Worm (Caenorhabditis elegans) whole organism, L4 larva: ENCODE measurements around the gene zzz-1.

Experiments
- F37D6.2 ChIP-seq: sonication (generic microtip); optimal IDR thresholded peaks from 2 replicates; lab custom pipeline; 2016; ENCODE audit warnings: mild to moderate bottlenecking, missing genetic modification characterization, missing compliant biosample characterization
- Y75B8A.6 ChIP-seq: fragments of 200-800 bp; sonication (Bioruptor generic); IDR thresholded peaks from 2 replicates; pipeline ENCODE4 v1.3.6; 2022; ENCODE audit warnings: missing genetic modification reagents, missing genetic modification characterization, missing compliant biosample characterization
- ZK546.5 ChIP-seq, 2 experiments: sonication (generic microtip); optimal IDR thresholded peaks; 2 replicates each; lab custom pipeline; 2017; ENCODE audit warnings: missing biosample characterization in 2 of 2, missing genetic modification characterization in 2 of 2
- aha-1 ChIP-seq: fragments of 150-350 bp; peaks from one replicate; lab custom pipeline; 2014; ENCODE audit warnings: missing biosample characterization, missing genetic modification characterization
- ama-1 ChIP-seq: fragments of 150-350 bp; optimal IDR thresholded peaks from 2 replicates; lab custom pipeline; 2014; ENCODE audit warnings: inconsistent platforms, mixed read lengths
- cey-2 ChIP-seq: sonication (generic microtip); optimal IDR thresholded peaks from 3 replicates; lab custom pipeline; 2017; ENCODE audit warnings: missing genetic modification characterization, mild to moderate bottlenecking, missing compliant biosample characterization, antibody characterized with exemption, borderline replicate concordance; ENCODE audit not compliant: insufficient read depth
- ctbp-1 ChIP-seq: fragments of 200-800 bp; sonication (Bioruptor generic); IDR thresholded peaks from 2 replicates; pipeline ENCODE4 v1.3.6; 2022; ENCODE audit warnings: missing genetic modification reagents, missing genetic modification characterization, missing compliant biosample characterization
- dmd-6 ChIP-seq: fragments of 200-800 bp; sonication (Bioruptor generic); IDR thresholded peaks from 2 replicates; pipeline ENCODE4 v1.3.6; 2022; ENCODE audit warnings: missing genetic modification reagents, missing genetic modification characterization, missing compliant biosample characterization
- egl-27 ChIP-seq: sonication (generic microtip); optimal IDR thresholded peaks from 3 replicates; lab custom pipeline; 2017; ENCODE audit warnings: missing biosample characterization, missing genetic modification reagents, missing genetic modification characterization
- egl-43 ChIP-seq: fragments of 200-800 bp; sonication (Bioruptor generic); IDR thresholded peaks from 2 replicates; pipeline ENCODE4 v1.3.6; 2022; ENCODE audit warnings: missing genetic modification reagents, missing genetic modification characterization, missing compliant biosample characterization
- fkh-10 ChIP-seq: fragments of 150-350 bp; optimal IDR thresholded peaks from 2 replicates; lab custom pipeline; 2014; ENCODE audit warnings: missing biosample characterization, missing genetic modification reagents, missing genetic modification characterization
- gei-8 ChIP-seq: fragments of 200-800 bp; sonication (Bioruptor generic); optimal IDR thresholded peaks from 2 replicates; lab custom pipeline; 2018; ENCODE audit warnings: mild to moderate bottlenecking, missing genetic modification characterization, missing compliant biosample characterization
- hmg-1.1 ChIP-seq: fragments of 200-800 bp; sonication (Bioruptor generic); IDR thresholded peaks from 2 replicates; pipeline ENCODE4 v1.3.6; 2022; ENCODE audit warnings: missing genetic modification reagents, missing genetic modification characterization, missing compliant biosample characterization
- jun-1 ChIP-seq: fragments of 150-350 bp; optimal IDR thresholded peaks from 2 replicates; lab custom pipeline; 2014; ENCODE audit warnings: missing biosample characterization, missing genetic modification reagents, missing genetic modification characterization
- lin-15B ChIP-seq: fragments of 150-350 bp; sonication (generic microtip); optimal IDR thresholded peaks from 3 replicates; lab custom pipeline; 2014; ENCODE audit warnings: missing biosample characterization, missing genetic modification characterization
- lin-38 ChIP-seq: fragments of 200-800 bp; sonication (Bioruptor generic); IDR thresholded peaks from 2 replicates; pipeline ENCODE4 v1.3.6; 2022; ENCODE audit warnings: missing genetic modification reagents, missing genetic modification characterization, missing compliant biosample characterization
- lir-3 ChIP-seq: sonication (generic microtip); optimal IDR thresholded peaks from 2 replicates; lab custom pipeline; 2016; ENCODE audit warnings: mild to moderate bottlenecking, missing genetic modification characterization, missing compliant biosample characterization
- lsy-2 ChIP-seq, 2 experiments: fragments of 150-350 bp in 1 of 2; sonication (generic microtip) in 1 of 2; optimal IDR thresholded peaks; 2 replicates each; lab custom pipeline; 2014 to 2017; ENCODE audit warnings: missing biosample characterization in 2 of 2, missing genetic modification characterization in 2 of 2
- madf-5 ChIP-seq, 2 experiments: fragments of 200-800 bp; sonication (Bioruptor generic); IDR thresholded peaks; 2 replicates each; pipeline ENCODE4 v1.3.6; 2022; ENCODE audit warnings: missing compliant biosample characterization in 2 of 2, missing genetic modification characterization in 2 of 2
- mdl-1 ChIP-seq, 2 experiments: fragments of 150-350 bp in 1 of 2; sonication (generic microtip) in 1 of 2; optimal IDR thresholded peaks; 2 replicates each; lab custom pipeline; 2014 to 2017; ENCODE audit warnings: missing biosample characterization in 2 of 2, missing genetic modification characterization in 2 of 2
- mdt-29 ChIP-seq: fragments of 200-800 bp; sonication (Bioruptor generic); IDR thresholded peaks from 2 replicates; pipeline ENCODE4 v1.3.6; 2022; ENCODE audit warnings: missing genetic modification reagents, missing genetic modification characterization, missing compliant biosample characterization
- mxl-2 ChIP-seq: fragments of 200-800 bp; sonication (Bioruptor generic); conservative IDR thresholded peaks from 2 replicates; pipeline ENCODE4 v1.3.6; 2022; ENCODE audit warnings: missing genetic modification reagents, missing genetic modification characterization, missing compliant biosample characterization
- nhr-25 ChIP-seq: sonication (generic microtip); optimal IDR thresholded peaks from 2 replicates; lab custom pipeline; 2017; ENCODE audit warnings: missing genetic modification characterization, mild to moderate bottlenecking, missing compliant biosample characterization, antibody characterized with exemption, moderate library complexity, borderline replicate concordance; ENCODE audit not compliant: insufficient read depth
- nhr-77 ChIP-seq: fragments of 150-350 bp; optimal IDR thresholded peaks from 2 replicates; lab custom pipeline; 2014; ENCODE audit warnings: missing biosample characterization, missing genetic modification characterization
- sdz-12 ChIP-seq: fragments of 200-800 bp; sonication (Bioruptor generic); optimal IDR thresholded peaks from 2 replicates; lab custom pipeline; 2018; ENCODE audit warnings: mild to moderate bottlenecking, missing genetic modification characterization, missing compliant biosample characterization
- set-16 ChIP-seq: fragments of 200-800 bp; sonication (Bioruptor generic); IDR thresholded peaks from 2 replicates; pipeline ENCODE4 v1.3.6; 2022; ENCODE audit warnings: missing genetic modification reagents, missing genetic modification characterization, missing compliant biosample characterization
- snpc-4 ChIP-seq: fragments of 150-350 bp; optimal IDR thresholded peaks from 2 replicates; lab custom pipeline; 2014; ENCODE audit warnings: missing biosample characterization, missing genetic modification characterization
- spr-1 ChIP-seq: sonication (generic microtip); optimal IDR thresholded peaks from 2 replicates; lab custom pipeline; 2016; ENCODE audit warnings: mild to moderate bottlenecking, missing genetic modification characterization, missing compliant biosample characterization
- tra-1 ChIP-seq: fragments of 200-800 bp; sonication (Bioruptor generic); IDR thresholded peaks from 2 replicates; pipeline ENCODE4 v1.3.6; 2022; ENCODE audit warnings: missing genetic modification reagents, missing genetic modification characterization, missing compliant biosample characterization
- unc-39 ChIP-seq: sonication (generic microtip); optimal IDR thresholded peaks from 2 replicates; lab custom pipeline; 2017; ENCODE audit warnings: missing biosample characterization, missing genetic modification characterization
- unc-62 ChIP-seq, 3 experiments: fragments of 150-350 bp in 1 of 3; sonication (generic microtip); optimal IDR thresholded peaks in 2 of 3; peaks in 1 of 3; 1 replicate in 1 of 3; 2 replicates in 2 of 3; lab custom pipeline; 2014 to 2017; ENCODE audit warnings: missing biosample characterization in 3 of 3, missing genetic modification characterization in 3 of 3, missing genetic modification reagents in 3 of 3, missing genotype in 1 of 3
- vab-7 ChIP-seq: fragments of 200-800 bp; sonication (Bioruptor generic); IDR thresholded peaks from 2 replicates; pipeline ENCODE4 v1.3.6; 2022; ENCODE audit warnings: missing genetic modification reagents, missing genetic modification characterization, missing compliant biosample characterization
- zfp-2 ChIP-seq: sonication (generic microtip); optimal IDR thresholded peaks from 2 replicates; lab custom pipeline; 2016; ENCODE audit warnings: mild to moderate bottlenecking, missing genetic modification characterization, missing compliant biosample characterization

zzz-1 gene

DNA sequence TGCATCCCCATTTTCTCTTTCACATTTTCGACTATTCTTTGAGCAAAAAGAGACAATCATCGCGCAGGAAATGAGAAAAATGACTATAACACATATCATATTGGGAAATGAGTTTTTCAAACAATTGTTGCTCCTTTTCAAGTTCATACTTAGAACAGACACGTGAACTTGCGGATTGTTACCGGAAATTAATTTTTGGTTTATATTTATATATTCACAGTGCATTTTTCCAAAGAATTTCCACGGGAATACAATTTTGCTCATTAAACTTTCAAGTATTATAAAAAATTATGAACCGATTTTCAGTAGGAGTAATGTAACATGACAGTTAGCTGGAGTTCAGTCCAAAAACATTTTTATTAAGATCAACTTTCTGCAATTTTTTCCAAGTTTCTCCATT, 14.3 kb upstream of the zzz-1 start, which contains the start of gene F58B4.7:
F58B4.7 (minus strand) TSS at position 101 of the 400 bp plus-strand sequence.
- TF ChIP-seq unc-39 (no peak), aha-1 (tag; lab: Kevin White, UChicago) (peak; percentile 12)

DNA sequence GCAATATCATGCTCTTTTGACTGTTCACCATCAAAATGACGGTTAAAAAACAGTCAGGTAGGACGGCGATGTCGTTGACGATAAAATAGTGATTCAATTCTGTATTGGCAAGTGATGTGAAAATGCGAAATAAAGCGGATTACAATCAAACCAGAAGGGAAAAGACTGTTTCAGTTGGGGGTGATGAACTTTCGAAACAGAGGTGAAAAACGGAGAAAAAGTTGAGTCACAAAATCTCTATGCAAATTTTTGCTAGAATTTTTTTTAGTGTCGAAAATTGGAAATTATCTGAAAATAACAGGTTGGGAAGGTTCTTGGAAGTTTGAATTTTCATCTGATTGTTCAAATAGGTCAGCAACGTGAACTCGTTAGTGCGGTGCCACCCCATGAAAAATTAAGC, 12.8 kb upstream of the zzz-1 start, which contains the start of gene nas-31:
nas-31 (minus strand) TSS at position 101 of the 400 bp plus-strand sequence.
- TF ChIP-seq unc-62 (GFP tag; optimal IDR thresholded peaks at IDR 0.05 in 1 of 2; lab: Kevin White, UChicago) (peak in 1 of 2 experiments; percentile 58), unc-62 (tag; optimal IDR thresholded peaks at IDR 0.05; lab: Kevin White, UChicago) (no peak), ama-1 (lab: Kevin White, UChicago) (no peak), snpc-4 (tag; lab: Kevin White, UChicago) (no peak), lin-38 (GFP tag; lab: Robert Waterston, UW) (no peak), hmg-1.1 (GFP tag; lab: Robert Waterston, UW) (no peak), aha-1 (tag; lab: Kevin White, UChicago) (peak; percentile 36)
- TF ChIP-seq, all 104 proteins: peak for 2

ce11 chrV:10918373-10918772, 9.4 kb upstream of the zzz-1 start, which contains the start of gene F58B4.2:
TSS of gene F58B4.2 (minus strand) at chrV:10918473.
- TF ChIP-seq set-16 (GFP tag; lab: Robert Waterston, UW) (no peak), mdl-1 (tag; optimal IDR thresholded peaks at IDR 0.05; lab: Kevin White, UChicago) (no peak), tra-1 (GFP tag; lab: Robert Waterston, UW) (no peak), fkh-10 (GFP tag; lab: Kevin White, UChicago) (no peak), sdz-12 (no peak), cey-2 (tag; lab: Kevin White, UChicago) (no peak), F37D6.2 (no peak), lin-15B (tag; lab: Kevin White, UChicago) (no peak)

ce11 chrV:10915922-10916321, 7.0 kb upstream of the zzz-1 start:
- TF ChIP-seq zfp-2 (tag; lab: Kevin White, UChicago) (no peak), lir-3 (tag; lab: Kevin White, UChicago) (no peak), nhr-25 (tag; lab: Kevin White, UChicago) (no peak), tra-1 (GFP tag; lab: Robert Waterston, UW) (no peak), vab-7 (GFP tag; lab: Robert Waterston, UW) (no peak), gei-8 (GFP tag; lab: Kevin White, UChicago) (no peak), sdz-12 (no peak), mdt-29 (GFP tag; lab: Robert Waterston, UW) (no peak), Y75B8A.6 (GFP tag; lab: Robert Waterston, UW) (no peak), egl-43 (GFP tag; lab: Robert Waterston, UW) (no peak), dmd-6 (GFP tag; lab: Robert Waterston, UW) (no peak), madf-5 (GFP tag; IDR thresholded peaks at IDR 0.05; lab: Robert Waterston, UW) (no peak), jun-1 (tag; lab: Kevin White, UChicago) (no peak), ctbp-1 (GFP tag; lab: Robert Waterston, UW) (no peak), mxl-2 (GFP tag; lab: Robert Waterston, UW) (no peak), egl-27 (no peak)

ce11 chrV:10909959-10910358, 988 bp upstream of the zzz-1 start:
- TF ChIP-seq spr-1 (no peak), nhr-77 (tag; lab: Kevin White, UChicago) (no peak), madf-5 (GFP tag; IDR thresholded peaks at IDR 0.05; lab: Robert Waterston, UW) (no peak), lsy-2 (tag; optimal IDR thresholded peaks at IDR 0.05; lab: Kevin White, UChicago) (no peak), ZK546.5 (tag; optimal IDR thresholded peaks at IDR 0.05; lab: Kevin White, UChicago) (no peak), lir-3 (tag; lab: Kevin White, UChicago) (no peak)
